Fruit fly (Drosophila melanogaster) whole organism, embryonic: ENCODE measurements around the gene AGO2.
A peak's percentile ranks its signal among the peaks of the same experiment; 100 is the strongest.

Experiments
- Bdp1 ChIP-seq: fragments of 200-800 bp; sonication (Bioruptor generic); optimal IDR thresholded peaks from 3 replicates; lab custom pipeline; 2016; ENCODE audit warnings: missing biosample characterization, missing genetic modification characterization
- CG10366 ChIP-seq: fragments of 200-800 bp; sonication (Bioruptor generic); IDR thresholded peaks from 2 replicates; pipeline ENCODE4 v1.3.6; 2022; ENCODE audit warnings: missing biosample characterization, missing genetic modification characterization
- CG10959 ChIP-seq: fragments of 200-800 bp; sonication (Bioruptor generic); IDR thresholded peaks from 2 replicates; pipeline ENCODE4 v1.3.6; 2022; ENCODE audit warnings: missing biosample characterization, missing genetic modification characterization
- CG11723 ChIP-seq: fragments of 200-800 bp; sonication (Bioruptor generic); optimal IDR thresholded peaks from 2 replicates; lab custom pipeline; 2017; ENCODE audit warnings: missing biosample characterization, mild to moderate bottlenecking, missing genetic modification characterization
- CG15514 ChIP-seq: fragments of 200-800 bp; sonication (Bioruptor generic); optimal IDR thresholded peaks from 3 replicates; lab custom pipeline; 2017; ENCODE audit warnings: missing biosample characterization, missing genetic modification characterization, mild to moderate bottlenecking, moderate library complexity, missing genetic modification reagents
- CG17186 ChIP-seq: fragments of 200-800 bp; sonication (Bioruptor generic); optimal IDR thresholded peaks from 3 replicates; lab custom pipeline; 2017; ENCODE audit warnings: missing biosample characterization, missing genetic modification reagents, missing genetic modification characterization
- CG1792 ChIP-seq: fragments of 200-800 bp; sonication (Bioruptor generic); optimal IDR thresholded peaks from 2 replicates; lab custom pipeline; 2016; ENCODE audit warnings: missing biosample characterization, missing genetic modification characterization
- CG18476 ChIP-seq: fragments of 200-800 bp; sonication (Bioruptor generic); optimal IDR thresholded peaks from 2 replicates; lab custom pipeline; 2016; ENCODE audit warnings: missing biosample characterization, mild to moderate bottlenecking, missing genetic modification characterization
- CG2129 ChIP-seq: fragments of 200-800 bp; sonication (Bioruptor generic); IDR thresholded peaks from 2 replicates; pipeline ENCODE4 v1.3.6; 2022; ENCODE audit warnings: missing biosample characterization, missing genetic modification characterization; ENCODE audit not compliant: partially characterized antibody
- CG30020 ChIP-seq: fragments of 200-800 bp; optimal IDR thresholded peaks from 2 replicates; lab custom pipeline; 2019; ENCODE audit warnings: missing biosample characterization, mild to moderate bottlenecking, missing genetic modification characterization, moderate library complexity
- CG30403 ChIP-seq: fragments of 200-800 bp; sonication (Bioruptor generic); optimal IDR thresholded peaks from 3 replicates; lab custom pipeline; 2016; ENCODE audit warnings: missing biosample characterization, missing genetic modification characterization
- CG31365 ChIP-seq: fragments of 200-800 bp; sonication (Bioruptor generic); optimal IDR thresholded peaks from 2 replicates; lab custom pipeline; 2018; ENCODE audit warnings: missing biosample characterization, mild to moderate bottlenecking, missing genetic modification characterization
- CG34376 ChIP-seq: fragments of 200-800 bp; sonication (Bioruptor generic); optimal IDR thresholded peaks from 2 replicates; lab custom pipeline; 2018; ENCODE audit warnings: missing biosample characterization, mild to moderate bottlenecking, missing genetic modification characterization
- CG3838 ChIP-seq: fragments of 200-800 bp; sonication (Bioruptor generic); optimal IDR thresholded peaks from 3 replicates; lab custom pipeline; 2016; ENCODE audit warnings: missing biosample characterization, missing genetic modification characterization
- CG6654 ChIP-seq: fragments of 200-800 bp; sonication (Bioruptor generic); optimal IDR thresholded peaks from 2 replicates; lab custom pipeline; 2017; ENCODE audit warnings: missing biosample characterization, mild to moderate bottlenecking, missing genetic modification characterization
- CG6689 ChIP-seq: fragments of 200-800 bp; sonication (Bioruptor generic); IDR thresholded peaks from 2 replicates; pipeline ENCODE4 v1.3.6; 2022; ENCODE audit warnings: missing biosample characterization, missing genetic modification characterization
- CG6791 ChIP-seq: fragments of 200-800 bp; sonication (Bioruptor generic); IDR thresholded peaks from 3 replicates; pipeline ENCODE4 v1.3.6; 2022; ENCODE audit warnings: missing biosample characterization, missing genetic modification characterization; ENCODE audit not compliant: partially characterized antibody
- CkIIα-i1 ChIP-seq: fragments of 200-800 bp; sonication (Bioruptor generic); IDR thresholded peaks from 2 replicates; pipeline ENCODE4 v1.3.6; 2022; ENCODE audit warnings: missing biosample characterization, missing genetic modification characterization
- Dll ChIP-seq: fragments of 200-800 bp; sonication (Bioruptor generic); IDR thresholded peaks from 4 replicates; pipeline ENCODE4 v1.3.6; 2022; ENCODE audit warnings: missing biosample characterization, missing genetic modification characterization; ENCODE audit not compliant: partially characterized antibody
- Ets65A ChIP-seq: fragments of 200-800 bp; sonication (Bioruptor generic); peaks from one replicate; lab custom pipeline; 2016; ENCODE audit warnings: missing biosample characterization, missing genetic modification characterization
- HHEX ChIP-seq: fragments of 200-800 bp; sonication (Bioruptor generic); optimal IDR thresholded peaks from 3 replicates; lab custom pipeline; 2017; ENCODE audit warnings: missing biosample characterization, mild to moderate bottlenecking, missing genetic modification characterization, missing genetic modification reagents
- HLH3B ChIP-seq: fragments of 200-800 bp; sonication (Bioruptor generic); IDR thresholded peaks from 2 replicates; pipeline ENCODE4 v1.3.6; 2022; ENCODE audit warnings: missing biosample characterization, missing genetic modification characterization
- HLH4C ChIP-seq: fragments of 200-800 bp; sonication (Bioruptor generic); IDR thresholded peaks from 3 replicates; pipeline ENCODE4 v1.3.6; 2022; ENCODE audit warnings: missing biosample characterization, missing genetic modification characterization; ENCODE audit not compliant: partially characterized antibody
- HmgD ChIP-seq: fragments of 200-800 bp; sonication (Bioruptor generic); optimal IDR thresholded peaks from 3 replicates; lab custom pipeline; 2016; ENCODE audit warnings: missing biosample characterization, missing genetic modification characterization
- Hmr ChIP-seq: fragments of 200-800 bp; sonication (Bioruptor generic); optimal IDR thresholded peaks from 3 replicates; lab custom pipeline; 2017; ENCODE audit warnings: mild to moderate bottlenecking, missing biosample characterization, missing genetic modification reagents, missing genetic modification characterization
- Oaz ChIP-seq: fragments of 200-800 bp; sonication (Bioruptor generic); IDR thresholded peaks from 2 replicates; pipeline ENCODE4 v1.3.6; 2022; ENCODE audit warnings: missing biosample characterization, missing genetic modification characterization
- Ssrp ChIP-seq: fragments of 200-800 bp; sonication (Bioruptor generic); optimal IDR thresholded peaks from 2 replicates; lab custom pipeline; 2018; ENCODE audit warnings: missing biosample characterization, mild to moderate bottlenecking, missing genetic modification characterization, moderate library complexity
- Xrp1 ChIP-seq: fragments of 200-800 bp; sonication (Bioruptor generic); IDR thresholded peaks from 2 replicates; pipeline ENCODE4 v1.3.6; 2022; ENCODE audit warnings: missing biosample characterization, missing genetic modification characterization
- ab ChIP-seq: fragments of 200-800 bp; sonication (Bioruptor generic); optimal IDR thresholded peaks from 2 replicates; lab custom pipeline; 2016; ENCODE audit warnings: missing biosample characterization, missing genetic modification characterization
- bsh ChIP-seq, 2 experiments: fragments of 200-800 bp; sonication (Bioruptor generic); optimal IDR thresholded peaks; 2 replicates each; lab custom pipeline; 2017 to 2018; ENCODE audit warnings: mild to moderate bottlenecking in 2 of 2, missing biosample characterization in 2 of 2, missing genetic modification characterization in 2 of 2, moderate library complexity in 1 of 2
- btn ChIP-seq: fragments of 200-800 bp; sonication (Bioruptor generic); optimal IDR thresholded peaks from 2 replicates; lab custom pipeline; 2016; ENCODE audit warnings: missing biosample characterization, missing genetic modification characterization
- chn ChIP-seq: fragments of 200-800 bp; sonication (Bioruptor generic); optimal IDR thresholded peaks from 2 replicates; lab custom pipeline; 2016; ENCODE audit warnings: missing biosample characterization, missing genetic modification characterization
- crp ChIP-seq, 2 experiments: fragments of 200-800 bp; sonication (Bioruptor generic); optimal IDR thresholded peaks; 2 replicates in 1 of 2; 3 replicates in 1 of 2; lab custom pipeline; 2017; ENCODE audit warnings: missing biosample characterization in 2 of 2, missing genetic modification characterization in 2 of 2, mild to moderate bottlenecking in 1 of 2, moderate library complexity in 1 of 2
- dati ChIP-seq: fragments of 200-800 bp; sonication (Bioruptor generic); IDR thresholded peaks from 2 replicates; pipeline ENCODE4 v1.3.6; 2022; ENCODE audit warnings: missing biosample characterization, missing genetic modification characterization
- eve ChIP-seq, 2 experiments: fragments of >200 bp; optimal IDR thresholded peaks; 2 replicates each; lab custom pipeline; 2017; ENCODE audit warnings: missing biosample characterization in 2 of 2, missing genetic modification characterization in 2 of 2
- eyg ChIP-seq: fragments of 200-800 bp; sonication (Bioruptor generic); optimal IDR thresholded peaks from 3 replicates; lab custom pipeline; 2016; ENCODE audit warnings: missing biosample characterization, missing genetic modification characterization
- gsb ChIP-seq: fragments of 200-800 bp; sonication (Bioruptor generic); IDR thresholded peaks from 2 replicates; pipeline ENCODE4 v1.3.6; 2022; ENCODE audit warnings: missing biosample characterization, missing genetic modification characterization
- gt ChIP-seq: fragments of 200-800 bp; sonication (Bioruptor generic); IDR thresholded peaks from 2 replicates; pipeline ENCODE4 v1.3.6; 2022; ENCODE audit warnings: missing biosample characterization, missing genetic modification characterization
- inv ChIP-seq: fragments of 200-800 bp; sonication (Bioruptor generic); IDR thresholded peaks from 2 replicates; pipeline ENCODE4 v1.3.6; 2022; ENCODE audit warnings: missing biosample characterization, missing genetic modification characterization; ENCODE audit not compliant: partially characterized antibody
- nerfin-2 ChIP-seq: fragments of 200-800 bp; sonication (Bioruptor generic); IDR thresholded peaks from 2 replicates; pipeline ENCODE4 v1.3.6; 2022; ENCODE audit warnings: missing biosample characterization, missing genetic modification characterization; ENCODE audit not compliant: partially characterized antibody
- nmo ChIP-seq: fragments of 200-800 bp; sonication (Bioruptor generic); optimal IDR thresholded peaks from 2 replicates; lab custom pipeline; 2018; ENCODE audit warnings: missing biosample characterization, mild to moderate bottlenecking, missing genetic modification characterization, moderate library complexity
- pzg ChIP-seq: fragments of 200-800 bp; sonication (Bioruptor generic); optimal IDR thresholded peaks from 3 replicates; lab custom pipeline; 2018; ENCODE audit warnings: missing biosample characterization, mild to moderate bottlenecking, missing genetic modification characterization, moderate library complexity
- sens ChIP-seq: fragments of 200-800 bp; sonication (Bioruptor generic); peaks from one replicate; lab custom pipeline; 2016; ENCODE audit warnings: missing biosample characterization, missing genetic modification characterization
- sens-2 ChIP-seq: fragments of 200-800 bp; sonication (Bioruptor generic); IDR thresholded peaks from 2 replicates; pipeline ENCODE4 v1.3.6; 2022; ENCODE audit warnings: missing biosample characterization, missing genetic modification characterization
- sqz ChIP-seq: fragments of 200-800 bp; sonication (Bioruptor generic); optimal IDR thresholded peaks from 3 replicates; lab custom pipeline; 2018; ENCODE audit warnings: missing biosample characterization, mild to moderate bottlenecking, missing genetic modification characterization
- trem ChIP-seq: fragments of 200-800 bp; optimal IDR thresholded peaks from 3 replicates; lab custom pipeline; 2019; ENCODE audit warnings: missing biosample characterization, mild to moderate bottlenecking, missing genetic modification characterization, moderate library complexity
- trh ChIP-seq: fragments of 200-800 bp; sonication (Bioruptor generic); optimal IDR thresholded peaks from 2 replicates; lab custom pipeline; 2016; ENCODE audit warnings: missing biosample characterization, missing genetic modification characterization
- wdn ChIP-seq: fragments of 200-800 bp; sonication (Bioruptor generic); IDR thresholded peaks from 2 replicates; pipeline ENCODE4 v1.3.6; 2022; ENCODE audit warnings: missing biosample characterization, missing genetic modification characterization
- z ChIP-seq: fragments of 200-800 bp; sonication (Bioruptor generic); IDR thresholded peaks from 3 replicates; pipeline ENCODE4 v1.3.6; 2022; ENCODE audit warnings: missing biosample characterization, missing genetic modification characterization
- zen ChIP-seq: fragments of 200-800 bp; sonication (Bioruptor generic); optimal IDR thresholded peaks from 3 replicates; lab custom pipeline; 2018; ENCODE audit warnings: missing biosample characterization, mild to moderate bottlenecking, missing genetic modification characterization, moderate library complexity

The AGO2 gene

DNA sequence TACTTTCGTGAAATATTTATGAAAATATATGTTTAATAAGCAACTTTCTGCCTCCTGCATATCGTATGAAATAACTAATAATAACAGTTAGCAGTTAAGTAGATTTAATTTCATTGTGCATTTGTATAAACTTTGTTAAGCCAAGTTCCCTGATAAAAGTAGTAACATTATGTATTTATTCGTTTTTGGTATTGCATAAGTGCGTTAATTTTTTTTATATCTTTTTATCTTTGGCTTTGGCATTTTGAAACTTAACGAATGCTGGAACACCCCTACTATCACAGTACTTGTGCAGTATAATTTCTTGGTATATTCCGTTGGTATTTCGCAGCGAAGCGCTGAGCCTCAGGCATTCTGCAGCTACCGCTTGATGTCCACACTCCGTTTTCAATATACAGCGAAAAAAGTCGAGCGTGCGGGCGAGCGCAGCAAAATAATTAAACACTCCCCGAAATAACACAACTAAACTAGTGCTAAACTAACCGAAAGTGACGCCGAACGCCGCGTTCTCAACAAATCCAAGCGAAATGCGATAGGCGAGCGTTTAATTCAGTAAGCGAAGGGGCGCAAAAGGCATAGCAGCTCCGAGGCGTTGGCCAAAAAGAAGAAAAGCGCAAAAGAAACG lies 34.7 kb downstream of the AGO2 start, which contains the start of gene RhoGAP71E (continued):
- TF ChIP-seq HLH4C (GFP tag; lab: Robert Waterston, UW) (no peak; the same call in 2 of the 3 replicates), CG10366 (peak; percentile 66), dati (GFP tag; lab: Robert Waterston, UW) (no peak), sens-2 (GFP tag; lab: Robert Waterston, UW) (no peak), Hmr (GFP tag; lab: Kevin White, UChicago) (peak; percentile 55), CG6689 (GFP tag; lab: Robert Waterston, UW) (no peak), btn (GFP tag; lab: Kevin White, UChicago) (no peak), Xrp1 (GFP tag; lab: Robert Waterston, UW) (peak; percentile 46; the same call in 1 of the 2 replicates), Bdp1 (GFP tag; lab: Kevin White, UChicago) (no peak), wdn (GFP tag; lab: Robert Waterston, UW) (0 out of 2 replicates have a peak, but pooled peaks have one; percentile 18), sqz (GFP tag; lab: Kevin White, UChicago) (no peak), HHEX (GFP tag; lab: Kevin White, UChicago) (peak; percentile 62), CG30403 (GFP tag; lab: Kevin White, UChicago) (no peak), Oaz (GFP tag; lab: Robert Waterston, UW) (0 out of 2 replicates have a peak, but pooled peaks have one; percentile 32), Dll (GFP tag; lab: Robert Waterston, UW) (no peak; the same call in 3 of the 4 replicates), trh (GFP tag; lab: Kevin White, UChicago) (no peak), CG18476 (GFP tag; lab: Kevin White, UChicago) (peak; percentile 7), inv (GFP tag; lab: Robert Waterston, UW) (no peak), CG2129 (GFP tag; lab: Robert Waterston, UW) (no peak), CG15514 (GFP tag; lab: Kevin White, UChicago) (peak; percentile 62), HLH3B (GFP tag; lab: Robert Waterston, UW) (peak; percentile 24; the same call in 1 of the 2 replicates), crp (GFP tag; optimal IDR thresholded peaks at IDR 0.05; lab: Kevin White, UChicago) (no peak), HmgD (GFP tag; lab: Kevin White, UChicago) (peak; percentile 56), z (no peak), CG3838 (GFP tag; lab: Kevin White, UChicago) (no peak), ab (GFP tag; lab: Kevin White, UChicago) (no peak), CG34376 (peak; percentile 34), CG11723 (GFP tag; lab: Kevin White, UChicago) (peak; percentile 35), bsh (GFP tag; optimal IDR thresholded peaks at IDR 0.05; lab: Kevin White, UChicago) (peak; percentile 13 to 35), CG30020 (peak; percentile 54), chn (no peak), pzg (peak; percentile 91), CG6654 (no peak), nmo (GFP tag; lab: Kevin White, UChicago) (no peak), Ets65A (GFP tag; lab: Kevin White, UChicago) (peak; percentile 27), trem (tag; lab: Kevin White, UChicago) (peak; percentile 59), eve (GFP tag; optimal IDR thresholded peaks at IDR 0.05; lab: Kevin White, UChicago) (no peak), gt (GFP tag; lab: Robert Waterston, UW) (no peak), gsb (GFP tag; lab: Robert Waterston, UW) (no peak), CG6791 (no peak), nerfin-2 (GFP tag; lab: Robert Waterston, UW) (0 out of 2 replicates have a peak, but pooled peaks have one; percentile 35), CG1792 (GFP tag; lab: Kevin White, UChicago) (no peak), zen (tag; lab: Kevin White, UChicago) (no peak), CG10959 (GFP tag; lab: Robert Waterston, UW) (no peak), CkIIα-i1 (GFP tag; lab: Robert Waterston, UW) (no peak), sens (GFP tag; lab: Kevin White, UChicago) (peak; percentile 84), Ssrp (tag; lab: Kevin White, UChicago) (no peak), eyg (no peak), CG17186 (GFP tag; lab: Kevin White, UChicago) (no peak), CG31365 (peak; percentile 52)
